Worm (Caenorhabditis elegans): ENCODE results near the gene srt-69.

The srt-69 gene

ce11 chrV:5271487-5271886 lies 6.0 kb upstream of the srt-69 start (continued):
- TF ChIP-seq F22D6.2 (tag; optimal IDR thresholded peaks at IDR 0.05) (peak; percentile 79), Y56A3A.18 (GFP tag; IDR thresholded peaks at IDR 0.05) (no peak), efl-1 (GFP tag; optimal IDR thresholded peaks at IDR 0.05) (no peak), unc-130 (GFP tag; optimal IDR thresholded peaks at IDR 0.05) (no peak), nhr-120 (GFP tag; IDR thresholded peaks at IDR 0.05) (no peak), mcd-1 (GFP tag; IDR thresholded peaks at IDR 0.05) (peak; percentile 76), Y67H2A.10 (GFP tag; conservative IDR thresholded peaks at IDR 0.05) (no peak), mxl-1 (tag; optimal IDR thresholded peaks at IDR 0.05) (no peak), C06A6.2 (GFP tag; conservative IDR thresholded peaks at IDR 0.05) (0 out of 2 replicates have a peak, but pooled peaks have one; percentile 14), F23B12.7 (tag; optimal IDR thresholded peaks at IDR 0.05; ENCODE audit: insufficient read depth) (no peak), Y95B8A.8 (GFP tag; IDR thresholded peaks at IDR 0.05) (no peak), C17E4.6 (GFP tag; IDR thresholded peaks at IDR 0.05) (no peak), tlf-1 (GFP tag; optimal IDR thresholded peaks at IDR 0.05) (no peak), die-1 (tag; optimal IDR thresholded peaks at IDR 0.05) (no peak), attf-5 (GFP tag; optimal IDR thresholded peaks at IDR 0.05) (peak; percentile 64), ccch-3 (GFP tag; optimal IDR thresholded peaks at IDR 0.05) (no peak), bed-1 (GFP tag; IDR thresholded peaks at IDR 0.05) (no peak), madf-3 (GFP tag; IDR thresholded peaks at IDR 0.05) (no peak), ceh-40 (GFP tag; IDR thresholded peaks at IDR 0.05) (no peak), lin-54 (GFP tag; optimal IDR thresholded peaks at IDR 0.05) (peak; percentile 41), ztf-25 (GFP tag; IDR thresholded peaks at IDR 0.05) (no peak), nhr-179 (tag; optimal IDR thresholded peaks at IDR 0.05) (no peak), Y53F4B.3 (GFP tag; IDR thresholded peaks at IDR 0.05) (no peak), attf-3 (GFP tag; conservative IDR thresholded peaks at IDR 0.05) (no peak), sdz-38 (tag; optimal IDR thresholded peaks at IDR 0.05) (no peak), ekl-4 (GFP tag; IDR thresholded peaks at IDR 0.05) (0 out of 2 replicates have a peak, but pooled peaks have one; percentile 44), ets-4 (GFP tag; optimal IDR thresholded peaks at IDR 0.05) (peak; percentile 62), mel-28 (tag; optimal IDR thresholded peaks at IDR 0.05; ENCODE audit: borderline replicate concordance) (no peak), pha-4 (tag; optimal IDR thresholded peaks at IDR 0.05) (no peak)

DNA sequence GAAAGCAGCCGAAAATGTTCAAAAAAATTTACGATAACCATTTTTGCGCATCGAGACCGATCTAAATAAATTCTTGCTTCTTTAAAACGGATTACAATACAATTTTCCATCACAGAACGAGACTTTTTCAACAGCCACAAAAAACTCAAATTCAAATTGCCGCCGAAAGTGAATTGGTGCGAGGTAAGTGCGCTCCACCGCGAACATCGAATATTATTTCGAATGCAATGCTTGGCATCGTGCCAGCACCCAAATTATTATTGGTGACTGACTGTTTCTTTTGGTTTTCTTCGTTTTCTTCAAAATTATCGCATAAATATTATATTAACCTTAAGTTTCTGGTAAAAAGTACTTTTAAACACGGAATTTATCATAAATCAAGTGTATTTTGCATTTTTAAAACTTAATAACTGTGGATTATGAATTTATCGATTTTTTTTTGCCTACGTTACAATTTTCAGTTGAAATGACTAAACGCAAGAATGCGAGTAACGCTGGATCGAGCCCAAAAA lies 3.6 kb upstream of the srt-69 start, which contains the start of gene penr-1:
Gene penr-1 (plus strand): TSS at position 462 of the 512 bp plus-strand sequence.
- TF ChIP-seq lin-35 (GFP tag; optimal IDR thresholded peaks at IDR 0.05) (peak in 2 of 3 experiments; percentile 24 to 76), dpl-1 (GFP tag; optimal IDR thresholded peaks at IDR 0.05) (peak; percentile 56), nfya-2 (GFP tag; IDR thresholded peaks at IDR 0.05) (no peak), lin-54 (GFP tag; optimal IDR thresholded peaks at IDR 0.05) (peak; percentile 95), B0035.1 (tag; optimal IDR thresholded peaks at IDR 0.05) (no peak), efl-1 (GFP tag; optimal IDR thresholded peaks at IDR 0.05) (peak; percentile 79), mel-28 (tag; optimal IDR thresholded peaks at IDR 0.05; ENCODE audit: borderline replicate concordance) (no peak), D2030.7 (GFP tag; IDR thresholded peaks at IDR 0.05) (peak; percentile 37; the same call in 1 of the 2 replicates), xnd-1 (tag; optimal IDR thresholded peaks at IDR 0.05) (peak; percentile 8), mcd-1 (GFP tag; IDR thresholded peaks at IDR 0.05) (peak; percentile 90), lsl-1 (GFP tag; optimal IDR thresholded peaks at IDR 0.05) (peak; percentile 18), F33H1.4 (GFP tag; IDR thresholded peaks at IDR 0.05) (peak; percentile 27; the same call in 1 of the 2 replicates), ztf-18 (tag; optimal IDR thresholded peaks at IDR 0.05) (peak; percentile 39), snpc-4 (GFP tag; optimal IDR thresholded peaks at IDR 0.05) (no peak), snpc-4 (tag; optimal IDR thresholded peaks at IDR 0.05) (peak in 1 of 4 experiments; percentile 1)

Measured in whole organism, young adult.